Worm (Caenorhabditis elegans) whole organism, L1 larva: Measurements from ENCODE around the gene F44E2.8.

Source experiments
- C34B4.2 ChIP-seq: sonication (generic microtip); optimal IDR thresholded peaks from 2 replicates; lab custom pipeline; 2017; ENCODE audit warnings: mild to moderate bottlenecking, missing genetic modification characterization, missing compliant biosample characterization
- F16B12.6 ChIP-seq: fragments of 150-350 bp; optimal IDR thresholded peaks from 2 replicates; lab custom pipeline; 2014; ENCODE audit warnings: missing biosample characterization, missing genetic modification characterization
- aha-1 ChIP-seq: fragments of 150-350 bp; optimal IDR thresholded peaks from 2 replicates; lab custom pipeline; 2014; ENCODE audit warnings: missing biosample characterization, missing genetic modification characterization
- blmp-1 ChIP-seq: fragments of 150-350 bp; optimal IDR thresholded peaks from 2 replicates; lab custom pipeline; 2014; ENCODE audit warnings: missing biosample characterization, missing genetic modification characterization
- ceh-82 ChIP-seq, 3 experiments: fragments of 150-350 bp in 1 of 3; sonication (generic microtip) in 2 of 3; optimal IDR thresholded peaks; 2 replicates each; lab custom pipeline; 2014 to 2017; ENCODE audit warnings: missing biosample characterization in 3 of 3, missing genetic modification characterization in 3 of 3
- efl-1 ChIP-seq, 4 experiments: fragments of 150-350 bp; optimal IDR thresholded peaks in 3 of 4; peaks in 1 of 4; 1 replicate in 1 of 4; 2 replicates in 3 of 4; lab custom pipeline; 2014; ENCODE audit warnings: missing biosample characterization in 2 of 4, missing genetic modification characterization in 2 of 4, missing genetic modification reagents in 2 of 4
- efl-3 ChIP-seq: fragments of 200-800 bp; sonication (Bioruptor generic); optimal IDR thresholded peaks from 2 replicates; lab custom pipeline; 2018; ENCODE audit warnings: mild to moderate bottlenecking, missing genetic modification characterization, missing compliant biosample characterization
- egl-13 ChIP-seq: sonication (generic microtip); optimal IDR thresholded peaks from 2 replicates; lab custom pipeline; 2016; ENCODE audit warnings: missing genotype, missing genetic modification reagents, missing genetic modification characterization, missing compliant biosample characterization
- elt-2 ChIP-seq: sonication (generic microtip); optimal IDR thresholded peaks from 2 replicates; lab custom pipeline; 2016; ENCODE audit warnings: missing genetic modification characterization, mild to moderate bottlenecking, inconsistent platforms, missing compliant biosample characterization, missing genetic modification reagents
- elt-3 ChIP-seq, 6 experiments: fragments of 150-350 bp in 1 of 6; sonication (generic microtip); optimal IDR thresholded peaks; 2 replicates each; lab custom pipeline; 2017 to 2018; ENCODE audit warnings: missing biosample characterization in 6 of 6, missing genetic modification characterization in 6 of 6, inconsistent platforms in 1 of 6
- ets-5 ChIP-seq: fragments of 200-800 bp; sonication (Bioruptor generic); IDR thresholded peaks from 2 replicates; pipeline ENCODE4 v1.3.6; 2022; ENCODE audit warnings: missing genetic modification characterization, missing compliant biosample characterization
- fkh-10 ChIP-seq: sonication (generic microtip); optimal IDR thresholded peaks from 2 replicates; lab custom pipeline; 2017; ENCODE audit warnings: missing biosample characterization, missing genetic modification reagents, missing genetic modification characterization
- fos-1 ChIP-seq: fragments of 150-350 bp; optimal IDR thresholded peaks from 2 replicates; lab custom pipeline; 2014; ENCODE audit warnings: missing biosample characterization, missing genetic modification characterization
- grh-1 ChIP-seq: fragments of 200-800 bp; sonication (Bioruptor generic); IDR thresholded peaks from 2 replicates; pipeline ENCODE4 v1.3.6; 2022; ENCODE audit warnings: missing genetic modification reagents, missing genetic modification characterization, missing compliant biosample characterization
- hlh-4 ChIP-seq: sonication (generic microtip); optimal IDR thresholded peaks from 2 replicates; lab custom pipeline; 2016; ENCODE audit warnings: mild to moderate bottlenecking, missing genetic modification characterization, missing compliant biosample characterization
- hpl-2 ChIP-seq: fragments of 150-350 bp; optimal IDR thresholded peaks from 2 replicates; lab custom pipeline; 2014; ENCODE audit warnings: missing biosample characterization, missing genetic modification reagents, missing genetic modification characterization
- isw-1 ChIP-seq: fragments of 200-800 bp; sonication (Bioruptor generic); IDR thresholded peaks from 2 replicates; pipeline ENCODE4 v1.3.6; 2022; ENCODE audit warnings: missing genetic modification characterization, missing compliant biosample characterization
- jun-1 ChIP-seq: fragments of 150-350 bp; optimal IDR thresholded peaks from 2 replicates; lab custom pipeline; 2014; ENCODE audit warnings: missing biosample characterization, missing genetic modification reagents, missing genetic modification characterization
- lin-13 ChIP-seq: fragments of 150-350 bp; optimal IDR thresholded peaks from 2 replicates; lab custom pipeline; 2014; ENCODE audit warnings: missing biosample characterization, missing genetic modification reagents, missing genetic modification characterization
- lin-15B ChIP-seq: fragments of 150-350 bp; sonication (generic microtip); optimal IDR thresholded peaks from 3 replicates; lab custom pipeline; 2014; ENCODE audit warnings: missing biosample characterization, missing genetic modification characterization
- lsy-2 ChIP-seq, 2 experiments: fragments of 150-350 bp; optimal IDR thresholded peaks; 2 replicates each; lab custom pipeline; 2014; ENCODE audit warnings: missing biosample characterization in 2 of 2, missing genetic modification characterization in 2 of 2
- mab-9 ChIP-seq: fragments of 200-800 bp; sonication (Bioruptor generic); IDR thresholded peaks from 2 replicates; pipeline ENCODE4 v1.3.6; 2022; ENCODE audit warnings: missing genetic modification reagents, missing genetic modification characterization, missing compliant biosample characterization
- mdl-1 ChIP-seq, 2 experiments: fragments of 150-350 bp; optimal IDR thresholded peaks; 2 replicates each; lab custom pipeline; 2014 to 2017; ENCODE audit warnings: missing biosample characterization in 2 of 2, missing genetic modification characterization in 2 of 2, inconsistent platforms in 1 of 2
- mef-2 ChIP-seq: fragments of 150-350 bp; optimal IDR thresholded peaks from 2 replicates; lab custom pipeline; 2014; ENCODE audit warnings: missing biosample characterization, missing genetic modification characterization
- mep-1 ChIP-seq: fragments of 150-350 bp; optimal IDR thresholded peaks from 2 replicates; lab custom pipeline; 2014; ENCODE audit warnings: missing biosample characterization, missing genetic modification characterization
- nhr-11 ChIP-seq: fragments of 150-350 bp; optimal IDR thresholded peaks from 2 replicates; lab custom pipeline; 2014; ENCODE audit warnings: missing biosample characterization, missing genetic modification characterization
- nhr-12 ChIP-seq: sonication (generic microtip); optimal IDR thresholded peaks from 2 replicates; lab custom pipeline; 2017; ENCODE audit warnings: missing biosample characterization, missing genetic modification characterization
- nhr-20 ChIP-seq: sonication (generic microtip); optimal IDR thresholded peaks from 2 replicates; lab custom pipeline; 2016; ENCODE audit warnings: mild to moderate bottlenecking, missing genetic modification characterization, missing compliant biosample characterization
- nhr-237 ChIP-seq: fragments of 150-350 bp; optimal IDR thresholded peaks from 2 replicates; lab custom pipeline; 2014; ENCODE audit warnings: missing biosample characterization, missing genetic modification characterization
- nhr-71 ChIP-seq: sonication (generic microtip); optimal IDR thresholded peaks from 2 replicates; lab custom pipeline; 2016; ENCODE audit warnings: mild to moderate bottlenecking, missing genetic modification characterization, moderate library complexity, missing compliant biosample characterization
- nhr-77 ChIP-seq: fragments of 150-350 bp; optimal IDR thresholded peaks from 2 replicates; lab custom pipeline; 2014; ENCODE audit warnings: missing biosample characterization, missing genetic modification characterization
- nhr-84 ChIP-seq: sonication (generic microtip); optimal IDR thresholded peaks from 2 replicates; lab custom pipeline; 2017; ENCODE audit warnings: missing biosample characterization, missing genetic modification characterization
- nhr-85 ChIP-seq: sonication (generic microtip); peaks from one replicate; lab custom pipeline; 2016; ENCODE audit warnings: missing genetic modification characterization, inconsistent platforms, missing compliant biosample characterization
- pag-3 ChIP-seq: sonication (generic microtip); optimal IDR thresholded peaks from 2 replicates; lab custom pipeline; 2017; ENCODE audit warnings: missing genetic modification characterization, mild to moderate bottlenecking, missing compliant biosample characterization, antibody characterized with exemption, borderline replicate concordance; ENCODE audit not compliant: insufficient read depth
- pax-3 ChIP-seq: fragments of 200-800 bp; sonication (Bioruptor generic); optimal IDR thresholded peaks from 2 replicates; lab custom pipeline; 2018; ENCODE audit warnings: mild to moderate bottlenecking, missing genetic modification characterization, moderate library complexity, missing compliant biosample characterization
- pqm-1 ChIP-seq: sonication (generic microtip); optimal IDR thresholded peaks from 3 replicates; lab custom pipeline; 2017; ENCODE audit warnings: missing biosample characterization, missing genetic modification characterization
- skn-1 ChIP-seq: fragments of 150-350 bp; optimal IDR thresholded peaks from 2 replicates; lab custom pipeline; 2014; ENCODE audit warnings: missing biosample characterization, missing genetic modification characterization
- snpc-4 ChIP-seq: fragments of 150-350 bp; optimal IDR thresholded peaks from 2 replicates; lab custom pipeline; 2014; ENCODE audit warnings: missing biosample characterization, missing genetic modification characterization
- sox-4 ChIP-seq: sonication (generic microtip); optimal IDR thresholded peaks from 2 replicates; lab custom pipeline; 2016; ENCODE audit warnings: missing genetic modification characterization, missing compliant biosample characterization
- sptf-1 ChIP-seq: fragments of 150-350 bp; optimal IDR thresholded peaks from 2 replicates; lab custom pipeline; 2014; ENCODE audit warnings: missing biosample characterization, missing genetic modification characterization
- sup-37 ChIP-seq: fragments of 200-800 bp; sonication (Bioruptor generic); optimal IDR thresholded peaks from 2 replicates; lab custom pipeline; 2018; ENCODE audit warnings: mild to moderate bottlenecking, missing genetic modification characterization, missing compliant biosample characterization
- swsn-7 ChIP-seq: sonication (generic microtip); optimal IDR thresholded peaks from 2 replicates; lab custom pipeline; 2016; ENCODE audit warnings: missing genetic modification characterization, missing compliant biosample characterization
- tbx-2 ChIP-seq: sonication (generic microtip); optimal IDR thresholded peaks from 2 replicates; lab custom pipeline; 2016; ENCODE audit warnings: missing genetic modification characterization, missing compliant biosample characterization
- unc-130 ChIP-seq: fragments of 150-350 bp; optimal IDR thresholded peaks from 2 replicates; lab custom pipeline; 2017; ENCODE audit warnings: missing biosample characterization, missing genetic modification characterization, inconsistent platforms
- unc-30 ChIP-seq: sonication (generic microtip); optimal IDR thresholded peaks from 2 replicates; lab custom pipeline; 2017; ENCODE audit warnings: missing biosample characterization, missing genetic modification characterization
- unc-62 ChIP-seq: fragments of 150-350 bp; optimal IDR thresholded peaks from 2 replicates; lab custom pipeline; 2014; ENCODE audit warnings: missing biosample characterization, missing genetic modification reagents, missing genetic modification characterization
- unc-98 ChIP-seq: fragments of 200-800 bp; sonication (Bioruptor generic); IDR thresholded peaks from 2 replicates; pipeline ENCODE4 v1.3.6; 2022; ENCODE audit warnings: missing genetic modification characterization, missing compliant biosample characterization
- vab-15 ChIP-seq: sonication (generic microtip); optimal IDR thresholded peaks from 2 replicates; lab custom pipeline; 2017; ENCODE audit warnings: missing genotype, mild to moderate bottlenecking, missing genetic modification characterization, missing compliant biosample characterization
- zag-1 ChIP-seq: fragments of 150-350 bp; optimal IDR thresholded peaks from 2 replicates; lab custom pipeline; 2014; ENCODE audit warnings: missing biosample characterization, missing genetic modification characterization
- zip-4 ChIP-seq: fragments of 200-800 bp; sonication (Bioruptor generic); optimal IDR thresholded peaks from 2 replicates; lab custom pipeline; 2018; ENCODE audit warnings: mild to moderate bottlenecking, missing genetic modification characterization, moderate library complexity, missing compliant biosample characterization
- ztf-11 ChIP-seq, 2 experiments: sonication (generic microtip); optimal IDR thresholded peaks; 2 replicates each; lab custom pipeline; 2016 to 2017; ENCODE audit warnings: missing genetic modification characterization in 2 of 2, missing biosample characterization in 1 of 2, missing compliant biosample characterization in 1 of 2
- ztf-4 ChIP-seq: fragments of 150-350 bp; optimal IDR thresholded peaks from 2 replicates; lab custom pipeline; 2014; ENCODE audit warnings: missing biosample characterization, missing genetic modification characterization

Gene F44E2.8

ce11 chrIII:8887184-8887801 is 37.6 kb upstream of the F44E2.8 start, which contains the start of gene famh-136:
famh-136 (plus strand) TSS chrIII:8887751.
- TF ChIP-seq sup-37: peak; percentile 25
- TF ChIP-seq zag-1 (tag; lab: Kevin White, UChicago): no peak
- TF ChIP-seq snpc-4 (tag; lab: Kevin White, UChicago): peak; percentile 74
- TF ChIP-seq jun-1 (tag; lab: Kevin White, UChicago): peak; percentile 75
- peak; percentile 75 for TF ChIP-seq lin-15B (tag; lab: Kevin White, UChicago)
- TF ChIP-seq unc-30: no peak
- TF ChIP-seq efl-1 (optimal IDR thresholded peaks at IDR 0.05; lab: Kevin White, UChicago): peak; percentile 78 to 85
- peak; percentile 77 to 98 for TF ChIP-seq efl-1 (GFP tag; optimal IDR thresholded peaks at IDR 0.05 in 1 of 2; lab: Kevin White, UChicago)
- TF ChIP-seq pqm-1: no peak
- no peak for TF ChIP-seq sptf-1 (tag; lab: Kevin White, UChicago)
- no peak for TF ChIP-seq efl-3 (GFP tag; lab: Kevin White, UChicago)
- TF ChIP-seq ets-5: no peak
- peak; percentile 43 for TF ChIP-seq fos-1 (tag; lab: Kevin White, UChicago)
- peak; percentile 85 for TF ChIP-seq nhr-77 (tag; lab: Kevin White, UChicago)
- peak; percentile 65 for TF ChIP-seq sox-4 (tag; lab: Kevin White, UChicago)
- no peak for TF ChIP-seq nhr-12
- TF ChIP-seq hlh-4 (tag; lab: Kevin White, UChicago): no peak
- peak; percentile 97 for TF ChIP-seq mep-1 (tag; lab: Kevin White, UChicago)
- TF ChIP-seq pax-3 (tag; lab: Kevin White, UChicago): peak; percentile 70
- TF ChIP-seq pag-3 (tag; lab: Kevin White, UChicago): peak; percentile 39
- peak in 2 of 6 experiments; percentile 84 to 88 for TF ChIP-seq elt-3 (tag; optimal IDR thresholded peaks at IDR 0.05; lab: Kevin White, UChicago)
- peak; percentile 88 for TF ChIP-seq tbx-2 (tag; lab: Kevin White, UChicago)
- peak; percentile 42 for TF ChIP-seq zip-4
- TF ChIP-seq nhr-20 (tag; lab: Kevin White, UChicago): peak; percentile 96
- peak; percentile 61 for TF ChIP-seq F16B12.6 (tag; lab: Kevin White, UChicago)
- peak; percentile 64 for TF ChIP-seq elt-2 (tag; lab: Kevin White, UChicago)
- TF ChIP-seq grh-1: no peak; the same call in 1 of the 2 replicates
- TF ChIP-seq blmp-1 (tag; lab: Kevin White, UChicago): peak; percentile 82
- peak; percentile 42 for TF ChIP-seq fkh-10 (GFP tag; lab: Kevin White, UChicago)
- peak; percentile 56 for TF ChIP-seq hpl-2
- no peak for TF ChIP-seq unc-62 (GFP tag; lab: Kevin White, UChicago)
- no peak for TF ChIP-seq nhr-84
- no peak for TF ChIP-seq vab-15 (tag; lab: Kevin White, UChicago)
- peak; percentile 44 for TF ChIP-seq nhr-11 (tag; lab: Kevin White, UChicago)
- peak; percentile 45 to 80 (median 61) for TF ChIP-seq ceh-82 (tag; optimal IDR thresholded peaks at IDR 0.05; lab: Kevin White, UChicago)
- TF ChIP-seq ztf-4 (tag; lab: Kevin White, UChicago): peak; percentile 71
- no peak for TF ChIP-seq mef-2
- TF ChIP-seq mab-9 (GFP tag; lab: Robert Waterston, UW): peak; percentile 39; the same call in 1 of the 2 replicates
- TF ChIP-seq nhr-71 (tag; lab: Kevin White, UChicago): peak; percentile 92
- TF ChIP-seq nhr-237: peak; percentile 13
- TF ChIP-seq skn-1: peak; percentile 74
- TF ChIP-seq unc-98: no peak
- TF ChIP-seq egl-13 (tag; lab: Kevin White, UChicago): peak; percentile 64
- TF ChIP-seq isw-1 (GFP tag; lab: Robert Waterston, UW): peak; percentile 50
- no peak for TF ChIP-seq C34B4.2 (tag; lab: Kevin White, UChicago)
- TF ChIP-seq ztf-11 (tag; optimal IDR thresholded peaks at IDR 0.05; lab: Kevin White, UChicago): peak in 1 of 2 experiments; percentile 42
- TF ChIP-seq lsy-2 (tag; optimal IDR thresholded peaks at IDR 0.05; lab: Kevin White, UChicago): peak; percentile 90 to 94
- peak; percentile 94 for TF ChIP-seq unc-130 (tag; lab: Kevin White, UChicago)
- peak in 1 of 2 experiments; percentile 79 for TF ChIP-seq mdl-1 (tag; optimal IDR thresholded peaks at IDR 0.05; lab: Kevin White, UChicago)
- peak; percentile 89 for TF ChIP-seq nhr-85 (tag; lab: Kevin White, UChicago)
- TF ChIP-seq lin-13 (GFP tag; lab: Kevin White, UChicago): peak; percentile 68
- no peak for TF ChIP-seq aha-1 (tag; lab: Kevin White, UChicago)
- peak; percentile 87 for TF ChIP-seq swsn-7 (tag; lab: Kevin White, UChicago)
